Worm (Caenorhabditis elegans): ENCODE data around the gene C31C9.9.
A peak's percentile ranks its signal among the peaks of the same experiment; 100 is the strongest.

The C31C9.9 gene

DNA sequence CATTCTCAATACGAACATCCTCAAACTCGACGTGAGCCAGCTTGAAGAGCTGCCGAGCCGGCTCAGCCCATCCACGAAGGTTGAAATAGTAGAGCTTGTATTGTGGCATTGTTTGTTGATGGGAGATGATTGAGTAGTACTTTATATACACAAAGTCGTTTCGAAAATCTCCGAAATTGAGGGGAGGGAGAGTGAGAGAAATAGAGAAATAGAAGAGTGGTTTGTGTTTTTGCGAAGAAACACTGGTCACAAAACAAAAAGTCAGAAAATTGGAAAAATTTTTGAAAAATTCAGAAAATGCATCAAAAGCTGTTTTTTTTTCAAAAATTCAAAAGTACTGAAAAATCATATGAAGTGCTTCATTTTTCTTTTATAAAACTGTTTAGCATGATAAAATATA, 43.6 kb upstream of the C31C9.9 start, which contains the start of gene gst-24:
Gene gst-24 (minus strand): TSS at position 181 of the 400 bp plus-strand sequence.
- TF ChIP-seq D1046.2 (GFP tag; IDR thresholded peaks at IDR 0.05) (no peak), daf-16 (GFP tag; optimal IDR thresholded peaks at IDR 0.05) (no peak), daf-16 (tag; optimal IDR thresholded peaks at IDR 0.05) (peak; percentile 13), F49E8.2 (tag; optimal IDR thresholded peaks at IDR 0.05; ENCODE audit: borderline replicate concordance) (no peak), vab-7 (GFP tag; IDR thresholded peaks at IDR 0.05) (no peak), nhr-28 (tag; optimal IDR thresholded peaks at IDR 0.05) (no peak)

DNA sequence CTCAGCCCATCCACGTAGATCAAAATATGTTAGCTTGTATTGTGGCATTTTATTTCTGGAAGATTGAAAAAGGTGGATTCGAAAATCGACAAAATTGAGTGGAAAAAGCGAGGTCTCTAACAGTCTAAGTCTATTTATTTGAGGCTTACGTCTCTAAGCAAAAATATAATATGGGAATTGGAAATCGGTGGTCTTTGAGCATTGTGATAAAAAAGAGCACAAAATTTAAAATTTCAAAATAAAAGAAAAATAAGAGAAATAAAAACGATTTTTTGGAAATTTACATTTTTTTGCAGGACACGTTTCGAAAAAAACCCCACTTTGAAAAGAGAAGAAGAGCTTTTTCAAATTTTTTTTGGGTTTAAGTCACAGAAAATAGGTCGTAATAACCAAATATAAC, 41.7 kb upstream of the C31C9.9 start, which contains the start of gene gst-15:
Gene gst-15 (minus strand): TSS at position 101 of the 400 bp plus-strand sequence.
- no peak for TF ChIP-seq attf-4 (tag; optimal IDR thresholded peaks at IDR 0.05)
- TF ChIP-seq nhr-102 (tag; optimal IDR thresholded peaks at IDR 0.05), result no peak
- TF ChIP-seq aly-2 (tag; optimal IDR thresholded peaks at IDR 0.05), result no peak
- no peak for TF ChIP-seq ZK546.5 (tag; optimal IDR thresholded peaks at IDR 0.05)
- no peak for TF ChIP-seq arid-1 (GFP tag; conservative IDR thresholded peaks at IDR 0.05)
- TF ChIP-seq jun-1 (tag; optimal IDR thresholded peaks at IDR 0.05), result no peak
- TF ChIP-seq ceh-20 (GFP tag; IDR thresholded peaks at IDR 0.05), result no peak

DNA sequence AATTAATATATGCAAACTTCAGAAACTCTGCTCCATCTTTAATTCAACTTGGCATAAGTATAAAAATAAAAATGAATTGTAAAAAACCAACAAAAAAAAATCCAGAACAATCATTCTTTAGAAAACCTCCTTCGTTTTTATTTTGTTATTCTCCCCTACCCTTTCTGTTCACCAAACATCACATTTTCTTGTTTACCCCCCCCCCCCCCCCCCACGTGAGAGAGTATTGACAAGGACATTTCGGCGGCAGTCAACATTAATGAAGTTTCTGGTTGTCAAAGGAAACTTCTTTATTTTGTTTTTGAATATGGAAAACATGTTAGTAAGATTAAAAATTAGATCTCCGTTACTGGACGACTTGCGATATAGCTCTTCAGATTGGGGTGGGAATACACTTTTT, 40.3 kb upstream of the C31C9.9 start:
- TF ChIP-seq ceh-44 (GFP tag; IDR thresholded peaks at IDR 0.05) (no peak), hlh-30 (tag; optimal IDR thresholded peaks at IDR 0.05; ENCODE audit: insufficient read depth) (peak; percentile 18), Y75B8A.6 (GFP tag; IDR thresholded peaks at IDR 0.05) (no peak), snpc-1.2 (GFP tag; IDR thresholded peaks at IDR 0.05) (no peak), daf-16 (GFP tag; optimal IDR thresholded peaks at IDR 0.05) (no peak), daf-16 (tag; optimal IDR thresholded peaks at IDR 0.05) (peak; percentile 90), saeg-2 (GFP tag; IDR thresholded peaks at IDR 0.05) (no peak), mdl-1 (tag; optimal IDR thresholded peaks at IDR 0.05) (peak in 1 of 2 experiments; percentile 44), hlh-11 (tag; optimal IDR thresholded peaks at IDR 0.05) (peak; percentile 62), nhr-77 (tag; optimal IDR thresholded peaks at IDR 0.05) (no peak), Y105C5A.15 (GFP tag; IDR thresholded peaks at IDR 0.05) (no peak), arid-1 (GFP tag; conservative IDR thresholded peaks at IDR 0.05) (no peak), dpl-1 (GFP tag; optimal IDR thresholded peaks at IDR 0.05) (no peak), nhr-48 (tag; optimal IDR thresholded peaks at IDR 0.05) (no peak), mxl-2 (GFP tag; conservative IDR thresholded peaks at IDR 0.05) (no peak)

DNA sequence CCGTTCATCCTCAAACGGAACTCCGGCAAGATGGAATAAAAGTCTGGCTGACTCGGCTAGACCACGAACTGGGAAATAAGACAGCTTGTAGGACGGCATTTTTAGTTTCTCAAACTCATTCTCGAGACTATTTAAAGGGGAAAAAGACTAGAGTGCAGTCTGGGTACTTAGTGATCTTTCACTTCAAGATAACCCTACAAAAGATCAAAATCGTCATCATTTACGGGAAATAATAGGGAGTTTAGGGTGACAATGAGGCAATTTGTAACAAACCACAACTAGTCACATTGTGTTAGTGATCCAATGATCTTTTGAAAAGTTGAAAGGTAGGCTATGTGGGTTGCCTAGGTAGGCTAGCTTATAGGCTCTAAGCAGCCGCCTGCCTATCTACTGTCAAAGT, 38.8 kb upstream of the C31C9.9 start, which contains the start of gene gst-14:
Gene gst-14 (minus strand): TSS at position 101 of the 400 bp plus-strand sequence.
- no peak for TF ChIP-seq lin-29 (GFP tag; IDR thresholded peaks at IDR 0.05)
- no peak for TF ChIP-seq mep-1 (tag; optimal IDR thresholded peaks at IDR 0.05)
- no peak for TF ChIP-seq dmd-6 (GFP tag; IDR thresholded peaks at IDR 0.05)
- TF ChIP-seq hmg-1.1 (GFP tag; IDR thresholded peaks at IDR 0.05), result no peak
- TF ChIP-seq Y75B8A.6 (GFP tag; IDR thresholded peaks at IDR 0.05), result no peak
- no peak for TF ChIP-seq sdz-12 (GFP tag; optimal IDR thresholded peaks at IDR 0.05)

DNA sequence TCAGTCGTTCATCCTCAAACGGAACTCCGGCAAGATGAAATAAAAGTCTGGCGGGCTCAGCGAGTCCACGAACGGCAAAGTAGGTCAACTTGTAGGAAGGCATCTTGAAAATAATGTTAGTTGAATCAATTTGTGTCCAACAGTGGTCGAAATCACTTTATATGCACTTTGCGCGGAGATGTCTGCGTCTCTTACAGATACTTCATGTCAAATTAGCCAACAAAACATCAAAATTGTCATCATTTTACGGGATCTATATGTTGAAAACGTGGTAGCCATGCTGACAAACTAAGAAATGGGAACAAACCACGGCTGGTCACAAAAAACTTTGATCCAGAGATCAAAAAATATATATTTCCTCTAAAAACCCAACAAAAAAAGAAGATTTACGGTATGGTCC, 37.0 kb upstream of the C31C9.9 start, which contains the start of gene gst-12:
Gene gst-12 (minus strand): TSS at position 254 of the 400 bp plus-strand sequence.
- TF ChIP-seq mxl-3 (GFP tag; optimal IDR thresholded peaks at IDR 0.05) (peak; percentile 79), hif-1 (tag; optimal IDR thresholded peaks at IDR 0.05) (no peak), unc-62 (GFP tag; optimal IDR thresholded peaks at IDR 0.05 in 1 of 2) (peak in 1 of 2 experiments; percentile 68), unc-62 (tag; optimal IDR thresholded peaks at IDR 0.05) (no peak), lir-3 (tag; optimal IDR thresholded peaks at IDR 0.05) (no peak), dve-1 (tag; optimal IDR thresholded peaks at IDR 0.05; ENCODE audit: insufficient read depth) (no peak), aha-1 (tag) (peak; percentile 65), nhr-10 (tag; optimal IDR thresholded peaks at IDR 0.05) (no peak)

Measured in whole organism, L4 larva.